Fruit fly (Drosophila melanogaster) whole organism, prepupa: ENCODE results near the gene Slc25A46b.

ENCODE experiments used
- Blimp-1 ChIP-seq: fragments of 200-800 bp; sonication (Bioruptor generic); optimal IDR thresholded peaks from 3 replicates; lab custom pipeline; 2017; ENCODE audit warnings: missing biosample characterization, missing genetic modification characterization, mild to moderate bottlenecking, moderate library complexity, missing genetic modification reagents
- CG10631 ChIP-seq: fragments of 200-800 bp; sonication (Bioruptor generic); optimal IDR thresholded peaks from 2 replicates; lab custom pipeline; 2016; ENCODE audit warnings: missing biosample characterization, missing genetic modification characterization
- CG10669 ChIP-seq: fragments of 200-800 bp; sonication (Bioruptor generic); optimal IDR thresholded peaks from 3 replicates; lab custom pipeline; 2018; ENCODE audit warnings: missing biosample characterization, mild to moderate bottlenecking, missing genetic modification characterization, moderate library complexity
- CG11294 ChIP-seq: fragments of 200-800 bp; sonication (Bioruptor generic); IDR thresholded peaks from 2 replicates; pipeline ENCODE4 v1.3.6; 2022; ENCODE audit warnings: missing biosample characterization, missing genetic modification characterization
- CG11762 ChIP-seq: fragments of 200-800 bp; sonication (Bioruptor generic); optimal IDR thresholded peaks from 3 replicates; lab custom pipeline; 2016; ENCODE audit warnings: missing biosample characterization, missing genetic modification characterization; ENCODE audit not compliant: insufficient read depth
- CG1621 ChIP-seq: fragments of 200-800 bp; sonication (Bioruptor generic); optimal IDR thresholded peaks from 3 replicates; lab custom pipeline; 2018; ENCODE audit warnings: missing biosample characterization, mild to moderate bottlenecking, missing genetic modification characterization
- CG3032 ChIP-seq: fragments of 200-800 bp; optimal IDR thresholded peaks from 2 replicates; lab custom pipeline; 2019; ENCODE audit warnings: missing biosample characterization, mild to moderate bottlenecking, missing genetic modification characterization, moderate library complexity
- CG31627 ChIP-seq: fragments of 200-800 bp; sonication (Bioruptor generic); optimal IDR thresholded peaks from 3 replicates; lab custom pipeline; 2016; ENCODE audit warnings: missing biosample characterization, missing genetic modification characterization
- CG34406 ChIP-seq: fragments of 200-800 bp; sonication (Bioruptor generic); optimal IDR thresholded peaks from 3 replicates; lab custom pipeline; 2016; ENCODE audit warnings: missing biosample characterization, missing genetic modification characterization
- CG3919 ChIP-seq: fragments of 200-800 bp; sonication (Bioruptor generic); optimal IDR thresholded peaks from 3 replicates; lab custom pipeline; 2016; ENCODE audit warnings: missing biosample characterization, missing genetic modification characterization
- CG6276 ChIP-seq: fragments of 200-800 bp; sonication (Bioruptor generic); optimal IDR thresholded peaks from 2 replicates; lab custom pipeline; 2017; ENCODE audit warnings: missing biosample characterization, mild to moderate bottlenecking, missing genetic modification characterization
- CG6792 ChIP-seq: fragments of 200-800 bp; sonication (Bioruptor generic); optimal IDR thresholded peaks from 3 replicates; lab custom pipeline; 2016; ENCODE audit warnings: missing biosample characterization, missing genetic modification characterization
- CG6808 ChIP-seq: fragments of 200-800 bp; sonication (Bioruptor generic); optimal IDR thresholded peaks from 3 replicates; lab custom pipeline; 2017; ENCODE audit warnings: missing biosample characterization, missing genetic modification characterization, mild to moderate bottlenecking, moderate library complexity, missing genetic modification reagents
- CG6854 ChIP-seq: fragments of 200-800 bp; sonication (Bioruptor generic); optimal IDR thresholded peaks from 2 replicates; lab custom pipeline; 2017; ENCODE audit warnings: missing biosample characterization, mild to moderate bottlenecking, missing genetic modification characterization
- CG7368 ChIP-seq: fragments of 200-800 bp; sonication (Bioruptor generic); optimal IDR thresholded peaks from 3 replicates; lab custom pipeline; 2016; ENCODE audit warnings: missing biosample characterization, missing genetic modification characterization
- CG8119 ChIP-seq: fragments of 200-800 bp; sonication (Bioruptor generic); IDR thresholded peaks from 3 replicates; pipeline ENCODE4 v1.3.6; 2022; ENCODE audit warnings: missing biosample characterization, missing genetic modification characterization
- CG8319 ChIP-seq: fragments of 200-800 bp; sonication (Bioruptor generic); optimal IDR thresholded peaks from 3 replicates; lab custom pipeline; 2016; ENCODE audit warnings: missing biosample characterization, missing genetic modification characterization
- CG8632 ChIP-seq: fragments of 200-800 bp; sonication (Bioruptor generic); optimal IDR thresholded peaks from 3 replicates; lab custom pipeline; 2016; ENCODE audit warnings: missing biosample characterization, missing genetic modification characterization
- CG9139 ChIP-seq: fragments of 200-800 bp; sonication (Bioruptor generic); optimal IDR thresholded peaks from 3 replicates; lab custom pipeline; 2017; ENCODE audit warnings: missing biosample characterization, mild to moderate bottlenecking, missing genetic modification characterization
- Eip75B ChIP-seq: fragments of 200-800 bp; sonication (Bioruptor generic); optimal IDR thresholded peaks from 3 replicates; lab custom pipeline; 2016; ENCODE audit warnings: missing biosample characterization, missing genetic modification characterization
- Eip78C ChIP-seq: fragments of 200-800 bp; sonication (Bioruptor generic); peaks from one replicate; lab custom pipeline; 2016; ENCODE audit warnings: missing biosample characterization, missing genetic modification characterization
- Eip93F ChIP-seq: fragments of 200-800 bp; sonication (Bioruptor generic); optimal IDR thresholded peaks from 2 replicates; lab custom pipeline; 2016; ENCODE audit warnings: missing biosample characterization, mild to moderate bottlenecking, missing genetic modification characterization
- Ets96B ChIP-seq: fragments of 200-800 bp; optimal IDR thresholded peaks from 2 replicates; lab custom pipeline; 2019; ENCODE audit warnings: missing biosample characterization, mild to moderate bottlenecking, missing genetic modification characterization, moderate library complexity
- Gug ChIP-seq: fragments of 200-800 bp; sonication (Bioruptor generic); IDR thresholded peaks from 2 replicates; pipeline ENCODE4 v1.3.6; 2022; ENCODE audit warnings: missing biosample characterization, missing genetic modification characterization
- Hr38 ChIP-seq: sonication (Bioruptor generic); optimal IDR thresholded peaks from 2 replicates; lab custom pipeline; 2016; ENCODE audit warnings: missing biosample characterization, missing genetic modification characterization
- Hr39 ChIP-seq: fragments of 200-800 bp; sonication (Bioruptor generic); optimal IDR thresholded peaks from 2 replicates; lab custom pipeline; 2016; ENCODE audit warnings: missing biosample characterization, missing genetic modification characterization
- Hr4 ChIP-seq: fragments of 200-800 bp; sonication (Bioruptor generic); optimal IDR thresholded peaks from 3 replicates; lab custom pipeline; 2016; ENCODE audit warnings: missing biosample characterization, missing genetic modification characterization
- Lpt ChIP-seq: fragments of 200-800 bp; sonication (Bioruptor generic); optimal IDR thresholded peaks from 3 replicates; lab custom pipeline; 2016; ENCODE audit warnings: missing biosample characterization, missing genetic modification characterization
- Met ChIP-seq: fragments of 200-800 bp; sonication (Bioruptor generic); optimal IDR thresholded peaks from 3 replicates; lab custom pipeline; 2016; ENCODE audit warnings: missing biosample characterization, missing genetic modification characterization
- OdsH ChIP-seq: fragments of 200-800 bp; sonication (Bioruptor generic); optimal IDR thresholded peaks from 3 replicates; lab custom pipeline; 2016; ENCODE audit warnings: missing biosample characterization, missing genetic modification characterization
- Smox ChIP-seq: fragments of 200-800 bp; sonication (Bioruptor generic); optimal IDR thresholded peaks from 3 replicates; lab custom pipeline; 2016; ENCODE audit warnings: missing biosample characterization, missing genetic modification characterization
- Sox102F ChIP-seq: fragments of 200-800 bp; sonication (Bioruptor generic); optimal IDR thresholded peaks from 2 replicates; lab custom pipeline; 2016; ENCODE audit warnings: missing biosample characterization, mild to moderate bottlenecking, missing genetic modification characterization
- Sox14 ChIP-seq: fragments of 200-800 bp; sonication (Bioruptor generic); optimal IDR thresholded peaks from 3 replicates; lab custom pipeline; 2016; ENCODE audit warnings: missing biosample characterization, missing genetic modification characterization
- Sox15 ChIP-seq: fragments of 200-800 bp; sonication (Bioruptor generic); optimal IDR thresholded peaks from 3 replicates; lab custom pipeline; 2016; ENCODE audit warnings: missing biosample characterization, missing genetic modification characterization
- achi ChIP-seq: fragments of 200-800 bp; sonication (Bioruptor generic); optimal IDR thresholded peaks from 3 replicates; lab custom pipeline; 2016; ENCODE audit warnings: missing biosample characterization, missing genetic modification characterization
- acj6 ChIP-seq: fragments of 200-800 bp; sonication (Bioruptor generic); optimal IDR thresholded peaks from 3 replicates; lab custom pipeline; 2016; ENCODE audit warnings: missing biosample characterization, missing genetic modification characterization
- cyc ChIP-seq: fragments of 200-800 bp; sonication (Bioruptor generic); optimal IDR thresholded peaks from 3 replicates; lab custom pipeline; 2016; ENCODE audit warnings: missing biosample characterization, missing genetic modification characterization
- dsx ChIP-seq: fragments of 200-800 bp; optimal IDR thresholded peaks from 3 replicates; lab custom pipeline; 2019; ENCODE audit warnings: missing biosample characterization, mild to moderate bottlenecking, missing genetic modification characterization, moderate library complexity; ENCODE audit not compliant: poor library complexity, severe bottlenecking
- eg ChIP-seq: fragments of 200-800 bp; sonication (Bioruptor generic); IDR thresholded peaks from 3 replicates; pipeline ENCODE4 v1.3.6; 2022; ENCODE audit warnings: missing biosample characterization, missing genetic modification characterization
- esn ChIP-seq: fragments of 200-800 bp; sonication (Bioruptor generic); optimal IDR thresholded peaks from 2 replicates; lab custom pipeline; 2016; ENCODE audit warnings: missing biosample characterization, mild to moderate bottlenecking, missing genetic modification characterization, moderate library complexity
- fd85E ChIP-seq: fragments of 200-800 bp; sonication (Bioruptor generic); optimal IDR thresholded peaks from 3 replicates; lab custom pipeline; 2016; ENCODE audit warnings: missing biosample characterization, missing genetic modification characterization
- fkh ChIP-seq: fragments of 200-800 bp; sonication (Bioruptor generic); optimal IDR thresholded peaks from 3 replicates; lab custom pipeline; 2017; ENCODE audit warnings: missing biosample characterization, mild to moderate bottlenecking, missing genetic modification characterization, moderate library complexity
- pdm3 ChIP-seq: fragments of 200-800 bp; sonication (Bioruptor generic); optimal IDR thresholded peaks from 3 replicates; lab custom pipeline; 2016; ENCODE audit warnings: missing biosample characterization, missing genetic modification characterization
- spab ChIP-seq: fragments of 200-800 bp; sonication (Bioruptor generic); optimal IDR thresholded peaks from 2 replicates; lab custom pipeline; 2017; ENCODE audit warnings: missing biosample characterization, mild to moderate bottlenecking, missing genetic modification characterization, missing genetic modification reagents
- ss ChIP-seq, 2 experiments: fragments of 200-800 bp; sonication (Bioruptor generic); optimal IDR thresholded peaks; 2 replicates in 1 of 2; 3 replicates in 1 of 2; lab custom pipeline; 2017 to 2018; ENCODE audit warnings: mild to moderate bottlenecking in 2 of 2, missing biosample characterization in 2 of 2, missing genetic modification characterization in 2 of 2, moderate library complexity in 1 of 2
- svp ChIP-seq: fragments of 200-800 bp; sonication (Bioruptor generic); peaks from one replicate; lab custom pipeline; 2016; ENCODE audit warnings: missing biosample characterization, missing genetic modification characterization
- topi ChIP-seq: fragments of 200-800 bp; sonication (Bioruptor generic); optimal IDR thresholded peaks from 3 replicates; lab custom pipeline; 2016; ENCODE audit warnings: missing biosample characterization, missing genetic modification characterization

The Slc25A46b gene

DNA sequence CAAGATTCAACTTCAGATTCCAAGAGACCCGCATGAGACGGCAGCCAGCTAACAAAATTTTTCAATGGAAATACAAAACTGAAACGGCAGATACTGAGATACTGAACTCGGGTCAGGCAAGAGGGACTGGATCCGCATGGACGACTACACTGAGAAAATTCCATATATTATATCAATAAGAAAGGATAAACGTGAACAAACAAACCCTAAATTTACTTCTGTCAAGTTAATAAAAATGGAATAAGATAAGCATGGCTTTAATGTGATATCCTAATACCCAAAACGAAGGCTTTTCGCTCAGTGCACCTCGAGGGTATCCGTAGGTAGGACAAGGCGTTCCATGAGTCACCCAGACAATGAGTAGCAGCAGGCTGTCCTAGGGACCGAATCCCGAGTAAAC lies 48.9 kb downstream of the Slc25A46b start (continued):
- peak; percentile 96 for TF ChIP-seq Met (GFP tag; lab: Kevin White, UChicago)
- TF ChIP-seq CG8119 (GFP tag; lab: Robert Waterston, UW): peak; percentile 85
- peak; percentile 76; the same call in 1 of the 2 replicates for TF ChIP-seq CG11294
- peak; percentile 76 for TF ChIP-seq fkh
- peak; percentile 94 for TF ChIP-seq CG31627 (GFP tag; lab: Kevin White, UChicago)
- TF ChIP-seq CG3919 (GFP tag; lab: Kevin White, UChicago): peak; percentile 95
- peak; percentile 91 for TF ChIP-seq Eip75B (GFP tag; lab: Kevin White, UChicago)
- peak; percentile 92 for TF ChIP-seq OdsH (GFP tag; lab: Kevin White, UChicago)
- peak; percentile 88 for TF ChIP-seq CG9139 (GFP tag; lab: Kevin White, UChicago)
- peak; percentile 87 for TF ChIP-seq spab (GFP tag; lab: Kevin White, UChicago)
- TF ChIP-seq CG34406: peak; percentile 92
- TF ChIP-seq Sox14 (GFP tag; lab: Kevin White, UChicago): peak; percentile 93
- TF ChIP-seq CG10631: peak; percentile 91
- peak; percentile 91 for TF ChIP-seq achi (GFP tag; lab: Kevin White, UChicago)
- peak; percentile 84 for TF ChIP-seq Hr4 (GFP tag; lab: Kevin White, UChicago)
- peak; percentile 69 for TF ChIP-seq fd85E
- TF ChIP-seq Sox15: peak; percentile 90
- TF ChIP-seq CG8319 (GFP tag; lab: Kevin White, UChicago): peak; percentile 91
- no peak for TF ChIP-seq Hr38 (GFP tag; lab: Kevin White, UChicago)
- peak; percentile 95 for TF ChIP-seq svp (GFP tag; lab: Kevin White, UChicago)
- peak; percentile 87 for TF ChIP-seq eg
- peak; percentile 91 for TF ChIP-seq Ets96B
- peak; percentile 81 for TF ChIP-seq Eip93F (GFP tag; lab: Kevin White, UChicago)
- TF ChIP-seq Lpt (GFP tag; lab: Kevin White, UChicago): peak; percentile 78
- TF ChIP-seq CG10669: peak; percentile 89
- TF ChIP-seq Hr39 (GFP tag; lab: Kevin White, UChicago): peak; percentile 94
- peak; percentile 90 for TF ChIP-seq CG7368
- peak; percentile 87 for TF ChIP-seq CG6808 (GFP tag; lab: Kevin White, UChicago)
- TF ChIP-seq ss (GFP tag; optimal IDR thresholded peaks at IDR 0.05; lab: Kevin White, UChicago): peak; percentile 86 to 93
- TF ChIP-seq CG6854 (GFP tag; lab: Kevin White, UChicago): peak; percentile 86
- TF ChIP-seq CG6792 (GFP tag; lab: Kevin White, UChicago): peak; percentile 95
- peak; percentile 89 for TF ChIP-seq CG1621
- TF ChIP-seq Blimp-1: peak; percentile 75
- TF ChIP-seq CG6276 (GFP tag; lab: Kevin White, UChicago): peak; percentile 53
- TF ChIP-seq, all 60 proteins: peak for 59

dm6 chr2L:18145826-18146225 lies 49.5 kb downstream of the Slc25A46b start:
- TF ChIP-seq cyc (GFP tag; lab: Kevin White, UChicago) (no peak), dsx (GFP tag; lab: Kevin White, UChicago) (no peak), eg (no peak), svp (GFP tag; lab: Kevin White, UChicago) (no peak), esn (GFP tag; lab: Kevin White, UChicago) (no peak), Gug (no peak), CG6854 (GFP tag; lab: Kevin White, UChicago) (no peak), Smox (no peak)
- TF ChIP-seq, all 60 proteins: peak for 0

dm6 chr2L:18146618-18147099 lies 50.3 kb downstream of the Slc25A46b start:
- TF ChIP-seq pdm3: peak; percentile 76
- TF ChIP-seq ss (GFP tag; optimal IDR thresholded peaks at IDR 0.05; lab: Kevin White, UChicago): peak; percentile 34 to 69
- TF ChIP-seq acj6 (GFP tag; lab: Kevin White, UChicago): peak; percentile 73
- peak; percentile 14 for TF ChIP-seq Eip93F (GFP tag; lab: Kevin White, UChicago)
- no peak for TF ChIP-seq Blimp-1
- no peak for TF ChIP-seq fkh
- TF ChIP-seq Eip78C (GFP tag; lab: Kevin White, UChicago): peak; percentile 89
- TF ChIP-seq CG3032: peak; percentile 72
- peak; percentile 66 for TF ChIP-seq CG8632 (GFP tag; lab: Kevin White, UChicago)
- peak; percentile 41 for TF ChIP-seq achi (GFP tag; lab: Kevin White, UChicago)
- peak; percentile 33 for TF ChIP-seq fd85E
- TF ChIP-seq topi (GFP tag; lab: Kevin White, UChicago): peak; percentile 48
- TF ChIP-seq Sox102F (GFP tag; lab: Kevin White, UChicago): peak; percentile 45
- peak; percentile 58 for TF ChIP-seq Smox
- TF ChIP-seq CG9139 (GFP tag; lab: Kevin White, UChicago): peak; percentile 41
- peak; percentile 28 for TF ChIP-seq CG7368
- TF ChIP-seq spab (GFP tag; lab: Kevin White, UChicago): peak; percentile 64
- TF ChIP-seq Eip75B (GFP tag; lab: Kevin White, UChicago): peak; percentile 67
- peak; percentile 65 for TF ChIP-seq esn (GFP tag; lab: Kevin White, UChicago)
- peak; percentile 67 for TF ChIP-seq Met (GFP tag; lab: Kevin White, UChicago)
- peak; percentile 64 for TF ChIP-seq CG8319 (GFP tag; lab: Kevin White, UChicago)
- TF ChIP-seq Sox15: peak; percentile 54
- TF ChIP-seq CG11762: peak; percentile 69
